Fruit fly (Drosophila melanogaster): ENCODE results near the gene CG32645.

dm6 chrX:13094085-13094764 is 44.8 kb upstream of the CG32645 start, which contains the start of gene CG2200:
- TF ChIP-seq CG8478 (optimal IDR thresholded peaks at IDR 0.05) (no peak), CTCF (optimal IDR thresholded peaks at IDR 0.05) (no peak)

Measured in S2 (cell line).